Fruit fly (Drosophila melanogaster) whole organism, embryonic: Measurements from ENCODE around the gene CG34288.

Experiments used
- Antp ChIP-seq: fragments of 200-800 bp; sonication (Bioruptor generic); optimal IDR thresholded peaks from 3 replicates; lab custom pipeline; 2016; ENCODE audit warnings: missing biosample characterization, missing genetic modification characterization
- Bteb2 ChIP-seq: fragments of 200-800 bp; sonication (Bioruptor generic); optimal IDR thresholded peaks from 2 replicates; lab custom pipeline; 2016; ENCODE audit warnings: missing biosample characterization, missing genetic modification characterization
- CG1024 ChIP-seq: fragments of 200-800 bp; sonication (Bioruptor generic); IDR thresholded peaks from 2 replicates; pipeline ENCODE4 v1.3.6; 2022; ENCODE audit warnings: missing biosample characterization, missing genetic modification characterization
- CG10366 ChIP-seq: fragments of 200-800 bp; sonication (Bioruptor generic); IDR thresholded peaks from 2 replicates; pipeline ENCODE4 v1.3.6; 2022; ENCODE audit warnings: missing biosample characterization, missing genetic modification characterization
- CG10431 ChIP-seq: fragments of 200-800 bp; sonication (Bioruptor generic); optimal IDR thresholded peaks from 3 replicates; lab custom pipeline; 2018; ENCODE audit warnings: missing biosample characterization, mild to moderate bottlenecking, missing genetic modification characterization
- CG10959 ChIP-seq: fragments of 200-800 bp; sonication (Bioruptor generic); IDR thresholded peaks from 2 replicates; pipeline ENCODE4 v1.3.6; 2022; ENCODE audit warnings: missing biosample characterization, missing genetic modification characterization
- CG11504 ChIP-seq: fragments of 200-800 bp; sonication (Bioruptor generic); optimal IDR thresholded peaks from 3 replicates; lab custom pipeline; 2019; ENCODE audit warnings: missing biosample characterization, mild to moderate bottlenecking, missing genetic modification characterization, moderate library complexity
- CG11560 ChIP-seq: fragments of 200-800 bp; sonication (Bioruptor generic); IDR thresholded peaks from 3 replicates; pipeline ENCODE4 v1.3.6; 2022; ENCODE audit warnings: missing biosample characterization, missing genetic modification characterization
- CG15011 ChIP-seq: fragments of 200-800 bp; sonication (Bioruptor generic); optimal IDR thresholded peaks from 3 replicates; lab custom pipeline; 2018; ENCODE audit warnings: missing biosample characterization, mild to moderate bottlenecking, missing genetic modification characterization
- CG15269 ChIP-seq: fragments of 200-800 bp; sonication (Bioruptor generic); optimal IDR thresholded peaks from 2 replicates; lab custom pipeline; 2018; ENCODE audit warnings: missing biosample characterization, mild to moderate bottlenecking, missing genetic modification characterization, moderate library complexity
- CG2129 ChIP-seq: fragments of 200-800 bp; sonication (Bioruptor generic); IDR thresholded peaks from 2 replicates; pipeline ENCODE4 v1.3.6; 2022; ENCODE audit warnings: missing biosample characterization, missing genetic modification characterization; ENCODE audit not compliant: partially characterized antibody
- CG32532 ChIP-seq: fragments of 200-800 bp; sonication (Bioruptor generic); IDR thresholded peaks from 2 replicates; pipeline ENCODE4 v1.3.6; 2022; ENCODE audit warnings: missing biosample characterization, missing genetic modification characterization
- CG32772 ChIP-seq: fragments of 200-800 bp; sonication (Bioruptor generic); IDR thresholded peaks from 2 replicates; pipeline ENCODE4 v1.3.6; 2022; ENCODE audit warnings: missing biosample characterization, missing genetic modification characterization
- CG5953 ChIP-seq: fragments of 200-800 bp; sonication (Bioruptor generic); IDR thresholded peaks from 2 replicates; pipeline ENCODE4 v1.3.6; 2022; ENCODE audit warnings: missing biosample characterization, missing genetic modification characterization
- CG7556 ChIP-seq: fragments of 200-800 bp; sonication (Bioruptor generic); optimal IDR thresholded peaks from 2 replicates; lab custom pipeline; 2017; ENCODE audit warnings: missing biosample characterization, mild to moderate bottlenecking, missing genetic modification characterization
- CG7745 ChIP-seq: fragments of 200-800 bp; sonication (Bioruptor generic); optimal IDR thresholded peaks from 2 replicates; lab custom pipeline; 2018; ENCODE audit warnings: missing biosample characterization, mild to moderate bottlenecking, missing genetic modification characterization, moderate library complexity
- CTCF ChIP-seq: fragments of 200-800 bp; sonication (Bioruptor generic); optimal IDR thresholded peaks from 2 replicates; lab custom pipeline; 2017; ENCODE audit warnings: missing biosample characterization, mild to moderate bottlenecking, missing genetic modification characterization, moderate library complexity
- E2f1 ChIP-seq: fragments of 200-800 bp; sonication (Bioruptor generic); IDR thresholded peaks from 2 replicates; pipeline ENCODE4 v1.3.6; 2022; ENCODE audit warnings: missing biosample characterization, missing genetic modification characterization
- Ets97D ChIP-seq: fragments of 200-800 bp; sonication (Bioruptor generic); optimal IDR thresholded peaks from 3 replicates; lab custom pipeline; 2016; ENCODE audit warnings: missing biosample characterization, missing genetic modification characterization
- Fer1 ChIP-seq: fragments of 200-800 bp; sonication (Bioruptor generic); optimal IDR thresholded peaks from 2 replicates; lab custom pipeline; 2017; ENCODE audit warnings: missing biosample characterization, mild to moderate bottlenecking, missing genetic modification characterization
- Gsc ChIP-seq: fragments of 200-800 bp; sonication (Bioruptor generic); IDR thresholded peaks from 2 replicates; pipeline ENCODE4 v1.3.6; 2022; ENCODE audit warnings: missing biosample characterization, missing genetic modification characterization
- HLH3B ChIP-seq: fragments of 200-800 bp; sonication (Bioruptor generic); IDR thresholded peaks from 2 replicates; pipeline ENCODE4 v1.3.6; 2022; ENCODE audit warnings: missing biosample characterization, missing genetic modification characterization
- Hand ChIP-seq: fragments of 200-800 bp; sonication (Bioruptor generic); optimal IDR thresholded peaks from 2 replicates; lab custom pipeline; 2017; ENCODE audit warnings: mild to moderate bottlenecking, missing biosample characterization, missing genetic modification reagents, missing genetic modification characterization
- Jarid2 ChIP-seq: fragments of 200-800 bp; sonication (Bioruptor generic); optimal IDR thresholded peaks from 3 replicates; lab custom pipeline; 2017; ENCODE audit warnings: mild to moderate bottlenecking, missing biosample characterization, missing genetic modification reagents, missing genetic modification characterization
- Lim3 ChIP-seq: fragments of 200-800 bp; sonication (Bioruptor generic); IDR thresholded peaks from 2 replicates; pipeline ENCODE4 v1.3.6; 2022; ENCODE audit warnings: missing biosample characterization, missing genetic modification characterization
- MBD-R2 ChIP-seq: fragments of 200-800 bp; sonication (Bioruptor generic); IDR thresholded peaks from 2 replicates; pipeline ENCODE4 v1.3.6; 2022; ENCODE audit warnings: missing biosample characterization, missing genetic modification characterization
- Mrtf ChIP-seq: fragments of 200-800 bp; sonication (Bioruptor generic); IDR thresholded peaks from 3 replicates; pipeline ENCODE4 v1.3.6; 2022; ENCODE audit warnings: missing biosample characterization, missing genetic modification characterization
- NK7.1 ChIP-seq: fragments of 200-800 bp; sonication (Bioruptor generic); optimal IDR thresholded peaks from 3 replicates; lab custom pipeline; 2016; ENCODE audit warnings: missing biosample characterization, missing genetic modification characterization
- Nf-YC ChIP-seq: fragments of 200-800 bp; optimal IDR thresholded peaks from 3 replicates; lab custom pipeline; 2019; ENCODE audit warnings: missing biosample characterization, mild to moderate bottlenecking, missing genetic modification characterization, moderate library complexity
- Ravus ChIP-seq: fragments of 200-800 bp; sonication (Bioruptor generic); IDR thresholded peaks from 2 replicates; pipeline ENCODE4 v1.3.6; 2022; ENCODE audit warnings: missing biosample characterization, missing genetic modification characterization
- Spps ChIP-seq: fragments of 200-800 bp; sonication (Bioruptor generic); optimal IDR thresholded peaks from 2 replicates; lab custom pipeline; 2018; ENCODE audit warnings: missing biosample characterization, mild to moderate bottlenecking, missing genetic modification characterization
- Sry-δ ChIP-seq: fragments of 200-800 bp; sonication (Bioruptor generic); optimal IDR thresholded peaks from 2 replicates; lab custom pipeline; 2016; ENCODE audit warnings: missing biosample characterization, missing genetic modification characterization
- bigmax ChIP-seq: fragments of 200-800 bp; sonication (Bioruptor generic); optimal IDR thresholded peaks from 2 replicates; lab custom pipeline; 2018; ENCODE audit warnings: missing biosample characterization, mild to moderate bottlenecking, missing genetic modification characterization
- dpn ChIP-seq, 2 experiments: fragments of 200-800 bp; sonication (Bioruptor generic); optimal IDR thresholded peaks; 3 replicates each; lab custom pipeline; 2016; ENCODE audit warnings: missing biosample characterization in 2 of 2, missing genetic modification characterization in 2 of 2
- en ChIP-seq: fragments of 200-800 bp; sonication (Bioruptor generic); optimal IDR thresholded peaks from 2 replicates; lab custom pipeline; 2016; ENCODE audit warnings: missing biosample characterization, missing genetic modification characterization
- exex ChIP-seq: fragments of 200-800 bp; sonication (Bioruptor generic); optimal IDR thresholded peaks from 4 replicates; lab custom pipeline; 2018; ENCODE audit warnings: missing biosample characterization, mild to moderate bottlenecking, missing genetic modification characterization, moderate library complexity
- gce ChIP-seq: fragments of 200-800 bp; sonication (Bioruptor generic); IDR thresholded peaks from 3 replicates; pipeline ENCODE4 v1.3.6; 2022; ENCODE audit warnings: missing biosample characterization, missing genetic modification characterization
- hbn ChIP-seq: fragments of 200-800 bp; sonication (Bioruptor generic); IDR thresholded peaks from 2 replicates; pipeline ENCODE4 v1.3.6; 2022; ENCODE audit warnings: missing biosample characterization, missing genetic modification characterization; ENCODE audit not compliant: partially characterized antibody
- insv ChIP-seq, 2 experiments: fragments of 200-800 bp; sonication (Bioruptor generic); optimal IDR thresholded peaks; 3 replicates each; lab custom pipeline; 2016 to 2018; ENCODE audit warnings: missing biosample characterization in 2 of 2, missing genetic modification characterization in 2 of 2
- inv ChIP-seq: fragments of 200-800 bp; sonication (Bioruptor generic); IDR thresholded peaks from 2 replicates; pipeline ENCODE4 v1.3.6; 2022; ENCODE audit warnings: missing biosample characterization, missing genetic modification characterization; ENCODE audit not compliant: partially characterized antibody
- lab ChIP-seq: fragments of 200-800 bp; sonication (Bioruptor generic); optimal IDR thresholded peaks from 3 replicates; lab custom pipeline; 2017; ENCODE audit warnings: missing biosample characterization, missing genetic modification characterization, mild to moderate bottlenecking, moderate library complexity, missing genetic modification reagents
- lbe ChIP-seq: fragments of 200-800 bp; sonication (Bioruptor generic); optimal IDR thresholded peaks from 2 replicates; lab custom pipeline; 2016; ENCODE audit warnings: missing biosample characterization, mild to moderate bottlenecking, missing genetic modification characterization
- lilli ChIP-seq: fragments of 200-800 bp; sonication (Bioruptor generic); optimal IDR thresholded peaks from 3 replicates; lab custom pipeline; 2016; ENCODE audit warnings: missing biosample characterization, missing genetic modification characterization
- nerfin-1 ChIP-seq: fragments of 200-800 bp; sonication (Bioruptor generic); optimal IDR thresholded peaks from 3 replicates; lab custom pipeline; 2019; ENCODE audit warnings: missing biosample characterization, mild to moderate bottlenecking, missing genetic modification characterization, moderate library complexity
- nom ChIP-seq: fragments of 200-800 bp; sonication (Bioruptor generic); optimal IDR thresholded peaks from 2 replicates; lab custom pipeline; 2017; ENCODE audit warnings: missing biosample characterization, missing genetic modification characterization, mild to moderate bottlenecking, moderate library complexity, missing genetic modification reagents
- pzg ChIP-seq: fragments of 200-800 bp; sonication (Bioruptor generic); optimal IDR thresholded peaks from 3 replicates; lab custom pipeline; 2018; ENCODE audit warnings: missing biosample characterization, mild to moderate bottlenecking, missing genetic modification characterization, moderate library complexity
- repo ChIP-seq: fragments of 200-800 bp; sonication (Bioruptor generic); optimal IDR thresholded peaks from 2 replicates; lab custom pipeline; 2016; ENCODE audit warnings: missing biosample characterization, missing genetic modification characterization
- tup ChIP-seq: fragments of 200-800 bp; sonication (Bioruptor generic); optimal IDR thresholded peaks from 2 replicates; lab custom pipeline; 2016; ENCODE audit warnings: missing biosample characterization, mild to moderate bottlenecking, missing genetic modification characterization, moderate library complexity
- unpg ChIP-seq: fragments of 200-800 bp; sonication (Bioruptor generic); optimal IDR thresholded peaks from 3 replicates; lab custom pipeline; 2018; ENCODE audit warnings: missing biosample characterization, mild to moderate bottlenecking, missing genetic modification characterization, moderate library complexity
- vnd ChIP-seq: fragments of 200-800 bp; sonication (Bioruptor generic); IDR thresholded peaks from 3 replicates; pipeline ENCODE4 v1.3.6; 2022; ENCODE audit warnings: missing biosample characterization, missing genetic modification characterization; ENCODE audit not compliant: partially characterized antibody
- zfh1 ChIP-seq: fragments of 200-800 bp; sonication (Bioruptor generic); IDR thresholded peaks from 3 replicates; pipeline ENCODE4 v1.3.6; 2022; ENCODE audit warnings: missing biosample characterization, missing genetic modification characterization

CG34288 gene

DNA sequence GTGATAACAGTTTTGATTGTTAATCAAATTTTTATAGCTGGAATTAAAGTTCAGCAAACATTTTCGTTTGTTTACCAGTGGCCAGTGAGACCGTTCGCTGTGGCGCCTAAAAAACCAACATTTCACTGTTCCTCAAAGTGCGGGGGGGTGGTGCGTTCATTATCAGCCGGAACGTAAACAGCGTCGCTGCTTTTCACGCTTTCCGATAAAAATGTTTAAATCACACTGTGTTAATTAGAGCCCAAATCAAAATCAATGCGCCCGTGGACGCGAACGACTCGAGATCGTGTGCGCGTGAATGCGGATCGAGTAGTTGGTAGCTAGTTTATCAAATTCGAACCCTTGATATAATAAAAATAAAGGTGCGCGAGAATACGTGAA is 801 bp upstream of the CG34288 start, which contains the start of gene CG34376 (continued):
- no peak for TF ChIP-seq tup
- peak; percentile 71 for TF ChIP-seq zfh1 (GFP tag; lab: Robert Waterston, UW)
- TF ChIP-seq E2f1 (GFP tag; lab: Robert Waterston, UW), result no peak
- 0 out of 3 replicates have a peak, but pooled peaks have one; percentile 19 for TF ChIP-seq gce
- no peak for TF ChIP-seq Spps (tag; lab: Kevin White, UChicago)
- no peak for TF ChIP-seq nom (GFP tag; lab: Kevin White, UChicago)
- TF ChIP-seq CG5953 (GFP tag; lab: Robert Waterston, UW), result no peak
- no peak for TF ChIP-seq CG2129 (GFP tag; lab: Robert Waterston, UW)
- no peak for TF ChIP-seq CG7745
- peak; percentile 17; the same call in 1 of the 3 replicates for TF ChIP-seq CG11560 (tag; lab: Robert Waterston, UW)
- TF ChIP-seq lilli (GFP tag; lab: Kevin White, UChicago), result no peak
- no peak for TF ChIP-seq NK7.1 (GFP tag; lab: Kevin White, UChicago)
- TF ChIP-seq Ravus (GFP tag; lab: Robert Waterston, UW), result no peak
- no peak for TF ChIP-seq CG10959
- TF ChIP-seq CG32532 (GFP tag; lab: Robert Waterston, UW), result peak; percentile 48
- peak; percentile 68 for TF ChIP-seq pzg (GFP tag; lab: Kevin White, UChicago)
- TF ChIP-seq repo (GFP tag; lab: Kevin White, UChicago), result no peak
- no peak for TF ChIP-seq lbe
- TF ChIP-seq CG15269 (tag; lab: Kevin White, UChicago), result no peak
- TF ChIP-seq CG32772, result peak; percentile 24; the same call in 1 of the 2 replicates
- no peak; the same call in 1 of the 2 replicates for TF ChIP-seq Lim3 (GFP tag; lab: Robert Waterston, UW)
- TF ChIP-seq CTCF (GFP tag; lab: Kevin White, UChicago), result peak; percentile 29
- TF ChIP-seq CG15011 (GFP tag; lab: Kevin White, UChicago), result no peak
- peak; percentile 68 for TF ChIP-seq Ets97D (GFP tag; lab: Kevin White, UChicago)
- peak; percentile 54 for TF ChIP-seq Nf-YC (tag; lab: Kevin White, UChicago)
- TF ChIP-seq insv (GFP tag; optimal IDR thresholded peaks at IDR 0.05; lab: Kevin White, UChicago), result peak in 1 of 2 experiments; percentile 39
- peak; percentile 12 for TF ChIP-seq Antp (GFP tag; lab: Kevin White, UChicago)
- TF ChIP-seq hbn (GFP tag; lab: Robert Waterston, UW), result no peak
- no peak for TF ChIP-seq CG11504
- peak; percentile 17 for TF ChIP-seq Fer1 (GFP tag; lab: Kevin White, UChicago)
- TF ChIP-seq Jarid2 (GFP tag; lab: Kevin White, UChicago), result peak; percentile 65
- peak; percentile 34; the same call in 1 of the 2 replicates for TF ChIP-seq CG10366
- no peak for TF ChIP-seq Hand (GFP tag; lab: Kevin White, UChicago)
- TF ChIP-seq bigmax (GFP tag; lab: Kevin White, UChicago), result no peak
- peak; percentile 41 for TF ChIP-seq CG10431
- peak; percentile 30 for TF ChIP-seq Sry-δ (GFP tag; lab: Kevin White, UChicago)
- 0 out of 2 replicates have a peak, but pooled peaks have one; percentile 5 for TF ChIP-seq CG1024 (GFP tag; lab: Robert Waterston, UW)
- no peak for TF ChIP-seq Mrtf
- TF ChIP-seq HLH3B (GFP tag; lab: Robert Waterston, UW), result peak; percentile 23; the same call in 1 of the 2 replicates
- TF ChIP-seq nerfin-1 (tag; lab: Kevin White, UChicago), result peak; percentile 34
- peak; percentile 49 for TF ChIP-seq lab (GFP tag; lab: Kevin White, UChicago)
- peak; percentile 72 for TF ChIP-seq exex (tag; lab: Kevin White, UChicago)
- TF ChIP-seq Bteb2, result no peak
- TF ChIP-seq CG7556 (GFP tag; lab: Kevin White, UChicago), result no peak
- peak in 1 of 2 experiments; percentile 9 for TF ChIP-seq dpn (GFP tag; optimal IDR thresholded peaks at IDR 0.05; lab: Kevin White, UChicago)
- no peak for TF ChIP-seq en (GFP tag; lab: Kevin White, UChicago)
- TF ChIP-seq unpg (GFP tag; lab: Kevin White, UChicago), result peak; percentile 28
- TF ChIP-seq inv (GFP tag; lab: Robert Waterston, UW), result no peak
- TF ChIP-seq vnd (GFP tag; lab: Robert Waterston, UW), result no peak; the same call in 2 of the 3 replicates
- TF ChIP-seq Gsc (GFP tag; lab: Robert Waterston, UW), result no peak
- peak; percentile 65 for TF ChIP-seq MBD-R2 (GFP tag; lab: Robert Waterston, UW)
